Worm (Caenorhabditis elegans): ENCODE measurements around the gene fbxa-29.
"Not testable (repeated sequence)": the region's sequence is repeated elsewhere in the genome, so short reads cannot be mapped to it uniquely, and the experiment has no call there.

The fbxa-29 gene

ce11 chrIII:1295149-1295716 is 21.7 kb upstream of the fbxa-29 start, which contains the start of gene fbxa-35:
TSS of gene fbxa-35 (plus strand) at chrIII:1295666.
- TF ChIP-seq med-1 (GFP tag; optimal IDR thresholded peaks at IDR 0.05; ENCODE audit: insufficient read depth), result no peak
- no peak for TF ChIP-seq ztf-29 (GFP tag; IDR thresholded peaks at IDR 0.05)
- TF ChIP-seq tab-1 (GFP tag; IDR thresholded peaks at IDR 0.05), result no peak
- no peak for TF ChIP-seq T22C8.4 (GFP tag; IDR thresholded peaks at IDR 0.05)
- no peak for TF ChIP-seq flt-1 (GFP tag; IDR thresholded peaks at IDR 0.05)
- TF ChIP-seq klf-2 (GFP tag; conservative IDR thresholded peaks at IDR 0.05), result no peak
- no peak for TF ChIP-seq cog-1 (tag; optimal IDR thresholded peaks at IDR 0.05)

ce11 chrIII:1293135-1293534 is 19.6 kb upstream of the fbxa-29 start, which contains the start of gene fbxa-36:
TSS of gene fbxa-36 (minus strand) at chrIII:1293235.
- TF ChIP-seq T22C8.4 (GFP tag; IDR thresholded peaks at IDR 0.05), result no peak

- no peak for TF ChIP-seq tab-1 (GFP tag; IDR thresholded peaks at IDR 0.05)
- no peak for TF ChIP-seq med-1 (GFP tag; optimal IDR thresholded peaks at IDR 0.05; ENCODE audit: insufficient read depth)
- no peak for TF ChIP-seq T22C8.4 (GFP tag; IDR thresholded peaks at IDR 0.05)
- TF ChIP-seq ztf-29 (GFP tag; IDR thresholded peaks at IDR 0.05), result no peak
- no peak for TF ChIP-seq ref-1 (GFP tag; conservative IDR thresholded peaks at IDR 0.05)
- TF ChIP-seq cog-1 (tag; optimal IDR thresholded peaks at IDR 0.05), result no peak
- no peak for TF ChIP-seq flt-1 (GFP tag; IDR thresholded peaks at IDR 0.05)
- TF ChIP-seq klf-2 (GFP tag; conservative IDR thresholded peaks at IDR 0.05), result no peak
- no peak for TF ChIP-seq ztf-23 (GFP tag; IDR thresholded peaks at IDR 0.05)
Observed at ce11 chrIII:1289139-1289538, 15.6 kb upstream of the fbxa-29 start.

- TF ChIP-seq flt-1 (GFP tag; IDR thresholded peaks at IDR 0.05), result no peak
- no peak for TF ChIP-seq ztf-23 (GFP tag; IDR thresholded peaks at IDR 0.05)
- TF ChIP-seq T22C8.4 (GFP tag; IDR thresholded peaks at IDR 0.05), result no peak
- no peak for TF ChIP-seq ztf-29 (GFP tag; IDR thresholded peaks at IDR 0.05)
- TF ChIP-seq med-1 (GFP tag; optimal IDR thresholded peaks at IDR 0.05; ENCODE audit: insufficient read depth), result no peak
- no peak for TF ChIP-seq tab-1 (GFP tag; IDR thresholded peaks at IDR 0.05)
- TF ChIP-seq klf-2 (GFP tag; conservative IDR thresholded peaks at IDR 0.05), result no peak
- TF ChIP-seq ref-1 (GFP tag; conservative IDR thresholded peaks at IDR 0.05), result no peak
- no peak for TF ChIP-seq cog-1 (tag; optimal IDR thresholded peaks at IDR 0.05)
Observed at ce11 chrIII:1288473-1289056, 15.1 kb upstream of the fbxa-29 start, which contains the start of gene fbxa-50. TSS of gene fbxa-50 (minus strand) at chrIII:1288523.

- TF ChIP-seq flt-1 (GFP tag; IDR thresholded peaks at IDR 0.05) (no peak), ztf-23 (GFP tag; IDR thresholded peaks at IDR 0.05) (no peak), med-1 (GFP tag; optimal IDR thresholded peaks at IDR 0.05; ENCODE audit: insufficient read depth) (no peak)
Observed at ce11 chrIII:1284584-1285046, 11.1 kb upstream of the fbxa-29 start, which contains the start of gene fbxa-37. TSS of gene fbxa-37 (plus strand) at chrIII:1284996.

ce11 chrIII:1279197-1279596 is 5.7 kb upstream of the fbxa-29 start:
- TF ChIP-seq flt-1 (GFP tag; IDR thresholded peaks at IDR 0.05), result no peak
- no peak for TF ChIP-seq ztf-23 (GFP tag; IDR thresholded peaks at IDR 0.05)
- no peak for TF ChIP-seq klf-2 (GFP tag; conservative IDR thresholded peaks at IDR 0.05)
- no peak for TF ChIP-seq med-1 (GFP tag; optimal IDR thresholded peaks at IDR 0.05; ENCODE audit: insufficient read depth)
- TF ChIP-seq ref-1 (GFP tag; conservative IDR thresholded peaks at IDR 0.05), result no peak
- TF ChIP-seq tab-1 (GFP tag; IDR thresholded peaks at IDR 0.05), result no peak
- no peak for TF ChIP-seq T22C8.4 (GFP tag; IDR thresholded peaks at IDR 0.05)
- no peak for TF ChIP-seq cog-1 (tag; optimal IDR thresholded peaks at IDR 0.05)
- TF ChIP-seq ztf-29 (GFP tag; IDR thresholded peaks at IDR 0.05), result no peak

- TF ChIP-seq klf-2 (GFP tag; conservative IDR thresholded peaks at IDR 0.05) (no peak), med-1 (GFP tag; optimal IDR thresholded peaks at IDR 0.05; ENCODE audit: insufficient read depth) (no peak), ztf-29 (GFP tag; IDR thresholded peaks at IDR 0.05) (no peak), flt-1 (GFP tag; IDR thresholded peaks at IDR 0.05) (no peak)
Observed at ce11 chrIII:1275513-1275912, 2.0 kb upstream of the fbxa-29 start, which contains the start of gene fbxa-30. TSS of gene fbxa-30 (minus strand) at chrIII:1275613.

ce11 chrIII:1271378-1271926 is 2.1 kb downstream of the fbxa-29 start, which contains the start of gene fbxa-31:
TSS of gene fbxa-31 (minus strand) at chrIII:1271428.
- TF ChIP-seq T22C8.4 (GFP tag; IDR thresholded peaks at IDR 0.05) (no peak), ztf-29 (GFP tag; IDR thresholded peaks at IDR 0.05) (no peak), cog-1 (tag; optimal IDR thresholded peaks at IDR 0.05) (no peak), klf-2 (GFP tag; conservative IDR thresholded peaks at IDR 0.05) (no peak)

- TF ChIP-seq tab-1 (GFP tag; IDR thresholded peaks at IDR 0.05) (no peak), ztf-29 (GFP tag; IDR thresholded peaks at IDR 0.05) (no peak), klf-2 (GFP tag; conservative IDR thresholded peaks at IDR 0.05) (no peak), ref-1 (GFP tag; conservative IDR thresholded peaks at IDR 0.05) (no peak)
Observed at ce11 chrIII:1269156-1269555, 4.3 kb downstream of the fbxa-29 start, which contains the start of gene fbxa-32. TSS of gene fbxa-32 (minus strand) at chrIII:1269256.

- not testable (repeated sequence) for TF ChIP-seq klf-2 (GFP tag; conservative IDR thresholded peaks at IDR 0.05); flt-1 (GFP tag; IDR thresholded peaks at IDR 0.05); T22C8.4 (GFP tag; IDR thresholded peaks at IDR 0.05)
Observed at ce11 chrIII:1266799-1267198, 6.7 kb downstream of the fbxa-29 start, which contains the start of gene fbxa-151. TSS of gene fbxa-151 (minus strand) at chrIII:1266899.
